Worm (Caenorhabditis elegans) whole organism, L4 larva: ENCODE measurements around the gene C34C12.9.
A peak's percentile ranks its signal among the peaks of the same experiment; 100 is the strongest.

Source experiments
- F10B5.3 ChIP-seq: sonication (generic microtip); optimal IDR thresholded peaks from 2 replicates; lab custom pipeline; 2016; ENCODE audit warnings: mild to moderate bottlenecking, missing genetic modification characterization, missing compliant biosample characterization
- F26F4.8 ChIP-seq: fragments of 200-800 bp; sonication (Bioruptor generic); conservative IDR thresholded peaks from 2 replicates; pipeline ENCODE4 v1.3.6; 2022; ENCODE audit warnings: missing genetic modification characterization, missing compliant biosample characterization
- F37D6.2 ChIP-seq: sonication (generic microtip); optimal IDR thresholded peaks from 2 replicates; lab custom pipeline; 2016; ENCODE audit warnings: mild to moderate bottlenecking, missing genetic modification characterization, missing compliant biosample characterization
- F49E8.2 ChIP-seq: sonication (generic microtip); optimal IDR thresholded peaks from 2 replicates; lab custom pipeline; 2016; ENCODE audit warnings: missing compliant biosample characterization, mild to moderate bottlenecking, missing genetic modification characterization, borderline replicate concordance
- T26A8.4 ChIP-seq: fragments of 200-800 bp; sonication (Bioruptor generic); IDR thresholded peaks from 2 replicates; pipeline ENCODE4 v1.3.6; 2022; ENCODE audit warnings: missing genetic modification characterization, missing compliant biosample characterization
- Y105C5A.15 ChIP-seq: fragments of 200-800 bp; sonication (Bioruptor generic); IDR thresholded peaks from 2 replicates; pipeline ENCODE4 v1.3.6; 2022; ENCODE audit warnings: missing genetic modification characterization, missing compliant biosample characterization
- Y5F2A.4 ChIP-seq: fragments of 200-800 bp; sonication (Bioruptor generic); optimal IDR thresholded peaks from 2 replicates; lab custom pipeline; 2018; ENCODE audit warnings: mild to moderate bottlenecking, missing genetic modification characterization, missing compliant biosample characterization
- ZK337.2 ChIP-seq: fragments of 200-800 bp; sonication (Bioruptor generic); IDR thresholded peaks from 2 replicates; pipeline ENCODE4 v1.3.6; 2022; ENCODE audit warnings: missing genetic modification reagents, missing genetic modification characterization, missing compliant biosample characterization
- aha-1 ChIP-seq: fragments of 150-350 bp; peaks from one replicate; lab custom pipeline; 2014; ENCODE audit warnings: missing biosample characterization, missing genetic modification characterization
- ama-1 ChIP-seq: fragments of 150-350 bp; optimal IDR thresholded peaks from 2 replicates; lab custom pipeline; 2014; ENCODE audit warnings: inconsistent platforms, mixed read lengths
- arid-1 ChIP-seq: fragments of 200-800 bp; sonication (Bioruptor generic); conservative IDR thresholded peaks from 2 replicates; pipeline ENCODE4 v1.3.6; 2022; ENCODE audit warnings: missing genetic modification reagents, missing genetic modification characterization, missing compliant biosample characterization
- ceh-20 ChIP-seq: fragments of 200-800 bp; sonication (Bioruptor generic); IDR thresholded peaks from 2 replicates; pipeline ENCODE4 v1.3.6; 2022; ENCODE audit warnings: missing genetic modification reagents, missing genetic modification characterization, missing compliant biosample characterization
- ceh-28 ChIP-seq: fragments of 150-350 bp; optimal IDR thresholded peaks from 2 replicates; lab custom pipeline; 2014; ENCODE audit warnings: missing biosample characterization, missing genetic modification reagents, missing genetic modification characterization
- ceh-32 ChIP-seq: sonication (generic microtip); optimal IDR thresholded peaks from 2 replicates; lab custom pipeline; 2016; ENCODE audit warnings: mild to moderate bottlenecking, missing genetic modification characterization, missing compliant biosample characterization; ENCODE audit not compliant: poor library complexity
- ceh-82 ChIP-seq: sonication (generic microtip); optimal IDR thresholded peaks from 2 replicates; lab custom pipeline; 2017; ENCODE audit warnings: missing biosample characterization, missing genetic modification characterization
- ces-1 ChIP-seq: fragments of 150-350 bp; sonication (generic microtip); optimal IDR thresholded peaks from 4 replicates; lab custom pipeline; 2014; ENCODE audit warnings: missing biosample characterization, missing genetic modification reagents, missing genetic modification characterization
- daf-16 ChIP-seq, 3 experiments: sonication (generic microtip); optimal IDR thresholded peaks; 2 replicates each; lab custom pipeline; 2016 to 2017; ENCODE audit warnings: missing genetic modification characterization in 3 of 3, missing genetic modification reagents in 3 of 3, mild to moderate bottlenecking in 2 of 3, missing compliant biosample characterization in 2 of 3, missing biosample characterization in 1 of 3, moderate library complexity in 1 of 3
- daf-19 ChIP-seq: fragments of 200-800 bp; sonication (Bioruptor generic); conservative IDR thresholded peaks from 2 replicates; pipeline ENCODE4 v1.3.6; 2022; ENCODE audit warnings: missing genetic modification characterization, missing compliant biosample characterization
- dmd-6 ChIP-seq: fragments of 200-800 bp; sonication (Bioruptor generic); IDR thresholded peaks from 2 replicates; pipeline ENCODE4 v1.3.6; 2022; ENCODE audit warnings: missing genetic modification reagents, missing genetic modification characterization, missing compliant biosample characterization
- dmd-9 ChIP-seq: fragments of 200-800 bp; sonication (Bioruptor generic); IDR thresholded peaks from 2 replicates; pipeline ENCODE4 v1.3.6; 2022; ENCODE audit warnings: missing genetic modification reagents, missing genetic modification characterization, missing compliant biosample characterization
- dve-1 ChIP-seq: sonication (generic microtip); optimal IDR thresholded peaks from 2 replicates; lab custom pipeline; 2017; ENCODE audit warnings: antibody characterized with exemption, mild to moderate bottlenecking, missing genetic modification characterization, missing compliant biosample characterization; ENCODE audit not compliant: insufficient read depth
- egl-27 ChIP-seq: sonication (generic microtip); optimal IDR thresholded peaks from 3 replicates; lab custom pipeline; 2017; ENCODE audit warnings: missing biosample characterization, missing genetic modification reagents, missing genetic modification characterization
- gei-8 ChIP-seq: fragments of 200-800 bp; sonication (Bioruptor generic); optimal IDR thresholded peaks from 2 replicates; lab custom pipeline; 2018; ENCODE audit warnings: mild to moderate bottlenecking, missing genetic modification characterization, missing compliant biosample characterization
- hif-1 ChIP-seq, 2 experiments: sonication (generic microtip); optimal IDR thresholded peaks; 2 replicates each; lab custom pipeline; 2016 to 2017; ENCODE audit warnings: missing compliant biosample characterization in 2 of 2, missing genetic modification characterization in 2 of 2, missing genetic modification reagents in 2 of 2, missing genotype in 2 of 2, mild to moderate bottlenecking in 1 of 2
- hlh-30 ChIP-seq: sonication (generic microtip); optimal IDR thresholded peaks from 2 replicates; lab custom pipeline; 2017; ENCODE audit warnings: antibody characterized with exemption, mild to moderate bottlenecking, missing genetic modification characterization, missing compliant biosample characterization; ENCODE audit not compliant: insufficient read depth
- lin-1 ChIP-seq: fragments of 200-800 bp; sonication (Bioruptor generic); IDR thresholded peaks from 2 replicates; pipeline ENCODE4 v1.3.6; 2022; ENCODE audit warnings: missing genetic modification reagents, missing genetic modification characterization, missing compliant biosample characterization
- lin-13 ChIP-seq: fragments of 150-350 bp; optimal IDR thresholded peaks from 2 replicates; lab custom pipeline; 2014; ENCODE audit warnings: missing biosample characterization, missing genetic modification reagents, missing genetic modification characterization
- lir-3 ChIP-seq: sonication (generic microtip); optimal IDR thresholded peaks from 2 replicates; lab custom pipeline; 2016; ENCODE audit warnings: mild to moderate bottlenecking, missing genetic modification characterization, missing compliant biosample characterization
- madf-5 ChIP-seq, 2 experiments: fragments of 200-800 bp; sonication (Bioruptor generic); IDR thresholded peaks; 2 replicates each; pipeline ENCODE4 v1.3.6; 2022; ENCODE audit warnings: missing compliant biosample characterization in 2 of 2, missing genetic modification characterization in 2 of 2
- madf-9 ChIP-seq: fragments of 200-800 bp; sonication (Bioruptor generic); conservative IDR thresholded peaks from 2 replicates; pipeline ENCODE4 v1.3.6; 2022; ENCODE audit warnings: missing genetic modification reagents, missing genetic modification characterization, missing compliant biosample characterization
- mes-2 ChIP-seq: sonication (generic microtip); optimal IDR thresholded peaks from 2 replicates; lab custom pipeline; 2016; ENCODE audit warnings: missing genotype, mild to moderate bottlenecking, missing genetic modification characterization, missing compliant biosample characterization; ENCODE audit not compliant: poor library complexity, severe bottlenecking
- nhr-11 ChIP-seq: fragments of 150-350 bp; optimal IDR thresholded peaks from 2 replicates; lab custom pipeline; 2014; ENCODE audit warnings: missing biosample characterization, missing genetic modification characterization
- nhr-237 ChIP-seq: sonication (generic microtip); optimal IDR thresholded peaks from 2 replicates; lab custom pipeline; 2017; ENCODE audit warnings: missing biosample characterization, missing genetic modification characterization
- nhr-28 ChIP-seq: fragments of 150-350 bp; optimal IDR thresholded peaks from 2 replicates; lab custom pipeline; 2014; ENCODE audit warnings: missing biosample characterization, missing genetic modification characterization
- nhr-41 ChIP-seq: fragments of 200-800 bp; sonication (Bioruptor generic); IDR thresholded peaks from 2 replicates; pipeline ENCODE4 v1.3.6; 2022; ENCODE audit warnings: missing genetic modification reagents, missing genetic modification characterization, missing compliant biosample characterization
- nhr-48 ChIP-seq: sonication (generic microtip); optimal IDR thresholded peaks from 2 replicates; lab custom pipeline; 2016; ENCODE audit warnings: mild to moderate bottlenecking, missing genetic modification characterization, missing compliant biosample characterization
- nhr-76 ChIP-seq: fragments of 150-350 bp; optimal IDR thresholded peaks from 2 replicates; lab custom pipeline; 2014; ENCODE audit warnings: missing biosample characterization, missing genetic modification characterization
- pha-4 ChIP-seq, 2 experiments: fragments of 150-350 bp in 1 of 2; fragments of 200-800 bp in 1 of 2; sonication (Bioruptor generic) in 1 of 2; IDR thresholded peaks in 1 of 2; optimal IDR thresholded peaks in 1 of 2; 2 replicates each; pipeline versions ENCODE4 v1.3.6 to Lab custom; 2014 to 2022; ENCODE audit warnings: missing genetic modification characterization in 2 of 2, missing genetic modification reagents in 2 of 2, missing biosample characterization in 1 of 2, missing compliant biosample characterization in 1 of 2
- pqm-1 ChIP-seq: sonication (generic microtip); optimal IDR thresholded peaks from 2 replicates; lab custom pipeline; 2017; ENCODE audit warnings: missing biosample characterization, missing genetic modification characterization
- rbr-2 ChIP-seq: sonication (generic microtip); optimal IDR thresholded peaks from 2 replicates; lab custom pipeline; 2016; ENCODE audit warnings: missing genotype, missing genetic modification characterization, missing compliant biosample characterization
- saeg-2 ChIP-seq: fragments of 200-800 bp; sonication (Bioruptor generic); IDR thresholded peaks from 2 replicates; pipeline ENCODE4 v1.3.6; 2022; ENCODE audit warnings: missing genetic modification reagents, missing genetic modification characterization, missing compliant biosample characterization
- sdz-12 ChIP-seq: fragments of 200-800 bp; sonication (Bioruptor generic); optimal IDR thresholded peaks from 2 replicates; lab custom pipeline; 2018; ENCODE audit warnings: mild to moderate bottlenecking, missing genetic modification characterization, missing compliant biosample characterization
- snpc-4 ChIP-seq: fragments of 150-350 bp; optimal IDR thresholded peaks from 2 replicates; lab custom pipeline; 2014; ENCODE audit warnings: missing biosample characterization, missing genetic modification characterization
- spr-1 ChIP-seq: sonication (generic microtip); optimal IDR thresholded peaks from 2 replicates; lab custom pipeline; 2016; ENCODE audit warnings: mild to moderate bottlenecking, missing genetic modification characterization, missing compliant biosample characterization
- spr-3 ChIP-seq: fragments of 200-800 bp; sonication (Bioruptor generic); optimal IDR thresholded peaks from 2 replicates; lab custom pipeline; 2018; ENCODE audit warnings: mild to moderate bottlenecking, missing genetic modification characterization, missing compliant biosample characterization
- unc-62 ChIP-seq, 3 experiments: fragments of 150-350 bp in 1 of 3; sonication (generic microtip); optimal IDR thresholded peaks in 2 of 3; peaks in 1 of 3; 1 replicate in 1 of 3; 2 replicates in 2 of 3; lab custom pipeline; 2014 to 2017; ENCODE audit warnings: missing biosample characterization in 3 of 3, missing genetic modification characterization in 3 of 3, missing genetic modification reagents in 3 of 3, missing genotype in 1 of 3
- zag-1 ChIP-seq: fragments of 150-350 bp; optimal IDR thresholded peaks from 2 replicates; lab custom pipeline; 2014; ENCODE audit warnings: missing biosample characterization, missing genetic modification characterization
- zfp-3 ChIP-seq: fragments of 200-800 bp; sonication (Bioruptor generic); conservative IDR thresholded peaks from 2 replicates; pipeline ENCODE4 v1.3.6; 2022; ENCODE audit warnings: missing genetic modification reagents, missing genetic modification characterization, missing compliant biosample characterization
- zip-11 ChIP-seq: fragments of 200-800 bp; sonication (Bioruptor generic); IDR thresholded peaks from 2 replicates; pipeline ENCODE4 v1.3.6; 2022; ENCODE audit warnings: missing genetic modification characterization, missing compliant biosample characterization
- ztf-11 ChIP-seq: fragments of 150-350 bp; optimal IDR thresholded peaks from 2 replicates; lab custom pipeline; 2014; ENCODE audit warnings: missing biosample characterization, missing genetic modification characterization

The C34C12.9 gene

DNA sequence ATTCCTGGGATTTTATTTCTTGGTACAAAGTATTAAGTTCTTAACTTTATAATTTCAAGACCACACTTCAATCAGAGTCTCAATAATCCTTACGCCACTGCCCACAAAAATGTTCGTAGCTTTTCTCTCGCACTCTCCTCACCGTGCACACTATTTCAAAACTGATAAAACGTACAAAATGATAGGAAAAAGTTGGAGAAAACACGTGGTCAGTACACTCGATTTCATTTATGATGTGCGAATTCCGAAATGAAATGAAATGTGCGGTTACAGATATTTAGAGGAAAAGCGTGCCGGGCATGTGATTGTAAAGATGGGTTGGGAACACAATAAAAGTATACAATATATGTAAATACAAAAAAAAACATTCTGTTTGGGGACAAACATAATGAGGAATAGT, 45.1 kb upstream of the C34C12.9 start (continued):
- TF ChIP-seq saeg-2 (GFP tag; lab: Robert Waterston, UW) (no peak), nhr-11 (tag; lab: Kevin White, UChicago) (no peak), Y5F2A.4 (no peak), nhr-237 (tag; lab: Kevin White, UChicago) (no peak), F26F4.8 (GFP tag; lab: Robert Waterston, UW) (no peak), zag-1 (no peak), gei-8 (GFP tag; lab: Kevin White, UChicago) (no peak), ceh-82 (no peak), zfp-3 (GFP tag; lab: Robert Waterston, UW) (no peak), pqm-1 (tag; lab: Kevin White, UChicago) (peak; percentile 55), madf-5 (GFP tag; IDR thresholded peaks at IDR 0.05; lab: Robert Waterston, UW) (no peak), nhr-48 (tag; lab: Kevin White, UChicago) (peak; percentile 77), spr-3 (no peak), dve-1 (peak; percentile 85), nhr-41 (GFP tag; lab: Robert Waterston, UW) (no peak), zip-11 (no peak), spr-1 (tag; lab: Kevin White, UChicago) (no peak), madf-9 (GFP tag; lab: Robert Waterston, UW) (no peak), nhr-76 (no peak), lin-13 (GFP tag; lab: Kevin White, UChicago) (no peak), F10B5.3 (tag; lab: Kevin White, UChicago) (no peak), mes-2 (tag; lab: Kevin White, UChicago) (no peak), ces-1 (GFP tag; lab: Kevin White, UChicago) (no peak), ceh-20 (GFP tag; lab: Robert Waterston, UW) (no peak), hif-1 (tag; optimal IDR thresholded peaks at IDR 0.05; lab: Kevin White, UChicago) (no peak), rbr-2 (tag; lab: Kevin White, UChicago) (no peak), lin-1 (0 out of 2 replicates have a peak, but pooled peaks have one; percentile 50), sdz-12 (GFP tag; lab: Kevin White, UChicago) (no peak), F37D6.2 (tag; lab: Kevin White, UChicago) (no peak), ZK337.2 (GFP tag; lab: Robert Waterston, UW) (no peak), F49E8.2 (tag; lab: Kevin White, UChicago) (no peak), nhr-28 (tag; lab: Kevin White, UChicago) (peak; percentile 65), snpc-4 (tag; lab: Kevin White, UChicago) (no peak), aha-1 (tag; lab: Kevin White, UChicago) (peak; percentile 71), dmd-6 (GFP tag; lab: Robert Waterston, UW) (peak; percentile 92), dmd-9 (GFP tag; lab: Robert Waterston, UW) (no peak), hlh-30 (tag; lab: Kevin White, UChicago) (peak; percentile 61), T26A8.4 (no peak), egl-27 (tag; lab: Kevin White, UChicago) (no peak), daf-16 (GFP tag; optimal IDR thresholded peaks at IDR 0.05; lab: Kevin White, UChicago) (no peak), daf-16 (tag; optimal IDR thresholded peaks at IDR 0.05; lab: Kevin White, UChicago) (peak; percentile 67), ceh-28 (tag; lab: Kevin White, UChicago) (no peak), ama-1 (lab: Kevin White, UChicago) (no peak), Y105C5A.15 (no peak), ztf-11 (no peak), daf-19 (no peak), arid-1 (GFP tag; lab: Robert Waterston, UW) (no peak), lir-3 (tag; lab: Kevin White, UChicago) (no peak), pha-4 (GFP tag; IDR thresholded peaks at IDR 0.05; lab: Robert Waterston, UW) (no peak), pha-4 (tag; optimal IDR thresholded peaks at IDR 0.05; lab: Kevin White, UChicago) (no peak), ceh-32 (tag; lab: Kevin White, UChicago) (no peak), unc-62 (GFP tag; optimal IDR thresholded peaks at IDR 0.05 in 1 of 2; lab: Kevin White, UChicago) (no peak), unc-62 (tag; optimal IDR thresholded peaks at IDR 0.05; lab: Kevin White, UChicago) (no peak)
